Worm (Caenorhabditis elegans): ENCODE data around the gene ckb-1.

Gene ckb-1

ce11 chrIII:4372894-4373293, 7.8 kb downstream of the ckb-1 start:
- TF ChIP-seq lsy-12 (tag; optimal IDR thresholded peaks at IDR 0.05) = no peak
- peak; percentile 24 for TF ChIP-seq pha-4 (tag; optimal IDR thresholded peaks at IDR 0.05)

- TF ChIP-seq nhr-12 (tag; optimal IDR thresholded peaks at IDR 0.05) (no peak), nhr-77 (tag; optimal IDR thresholded peaks at IDR 0.05) (no peak), ztf-11 (tag; optimal IDR thresholded peaks at IDR 0.05) (no peak), ceh-82 (tag; optimal IDR thresholded peaks at IDR 0.05) (no peak), mml-1 (tag; optimal IDR thresholded peaks at IDR 0.05) (no peak), pqm-1 (tag; optimal IDR thresholded peaks at IDR 0.05) (no peak), nhr-237 (tag; optimal IDR thresholded peaks at IDR 0.05) (no peak), mdl-1 (tag; optimal IDR thresholded peaks at IDR 0.05) (no peak), aly-2 (tag; optimal IDR thresholded peaks at IDR 0.05) (no peak), ceh-16 (tag; optimal IDR thresholded peaks at IDR 0.05) (no peak), nhr-76 (tag; optimal IDR thresholded peaks at IDR 0.05) (no peak), nhr-43 (tag; optimal IDR thresholded peaks at IDR 0.05; ENCODE audit: poor library complexity, severe bottlenecking) (no peak), tbx-2 (tag; optimal IDR thresholded peaks at IDR 0.05) (no peak), fos-1 (tag; optimal IDR thresholded peaks at IDR 0.05) (no peak), lsy-12 (tag; optimal IDR thresholded peaks at IDR 0.05) (no peak), R02D3.7 (tag; optimal IDR thresholded peaks at IDR 0.05) (no peak), unc-62 (GFP tag; optimal IDR thresholded peaks at IDR 0.05) (no peak), hmg-11 (tag; optimal IDR thresholded peaks at IDR 0.05) (no peak), ceh-9 (tag; optimal IDR thresholded peaks at IDR 0.05) (no peak)
Measured at ce11 chrIII:4374854-4375253, 9.8 kb downstream of the ckb-1 start, which contains the start of gene pals-26. pals-26 (plus strand) TSS chrIII:4375154.

- peak; percentile 54 for TF ChIP-seq nhr-23 (tag; optimal IDR thresholded peaks at IDR 0.05)
- TF ChIP-seq elt-3 (tag; optimal IDR thresholded peaks at IDR 0.05) = peak in 1 of 3 experiments; percentile 16
- TF ChIP-seq nhr-25 (tag; optimal IDR thresholded peaks at IDR 0.05) = peak; percentile 67
- peak; percentile 63 for TF ChIP-seq ztf-4 (tag; optimal IDR thresholded peaks at IDR 0.05)
- peak; percentile 54 for TF ChIP-seq nhr-43 (tag; optimal IDR thresholded peaks at IDR 0.05; ENCODE audit: poor library complexity, severe bottlenecking)
- TF ChIP-seq nfya-1 (tag; optimal IDR thresholded peaks at IDR 0.05; ENCODE audit: insufficient read depth) = peak; percentile 34
- TF ChIP-seq jun-1 (tag; optimal IDR thresholded peaks at IDR 0.05) = peak; percentile 9
- TF ChIP-seq nhr-77 (tag; optimal IDR thresholded peaks at IDR 0.05) = peak; percentile 49
- TF ChIP-seq elt-2 (tag; optimal IDR thresholded peaks at IDR 0.05) = peak; percentile 40
- peak; percentile 44 for TF ChIP-seq lsy-12 (tag; optimal IDR thresholded peaks at IDR 0.05)
- peak; percentile 68 for TF ChIP-seq hmg-11 (tag; optimal IDR thresholded peaks at IDR 0.05)
- peak; percentile 29 for TF ChIP-seq tbx-2 (tag; optimal IDR thresholded peaks at IDR 0.05)
- peak; percentile 29 for TF ChIP-seq pha-4 (tag; optimal IDR thresholded peaks at IDR 0.05)
Measured at ce11 chrIII:4378600-4379293, 13.7 kb downstream of the ckb-1 start.

- no peak for TF ChIP-seq lin-15B (tag; optimal IDR thresholded peaks at IDR 0.05)
- TF ChIP-seq fkh-2 (tag; optimal IDR thresholded peaks at IDR 0.05) = no peak
- no peak for TF ChIP-seq ceh-28 (tag; optimal IDR thresholded peaks at IDR 0.05)
- TF ChIP-seq nhr-12 (tag; optimal IDR thresholded peaks at IDR 0.05) = no peak
- no peak for TF ChIP-seq lin-39 (tag; optimal IDR thresholded peaks at IDR 0.05)
- no peak for TF ChIP-seq hmg-11 (tag; optimal IDR thresholded peaks at IDR 0.05)
Measured at ce11 chrIII:4379717-4380116, 14.6 kb downstream of the ckb-1 start, which contains the start of gene B0284.3. B0284.3 (minus strand) TSS chrIII:4379817.

- TF ChIP-seq lin-15B (tag; optimal IDR thresholded peaks at IDR 0.05) (peak; percentile 37), nfya-1 (tag; optimal IDR thresholded peaks at IDR 0.05; ENCODE audit: insufficient read depth) (peak; percentile 49), snpc-4 (tag; optimal IDR thresholded peaks at IDR 0.05) (peak; percentile 27), sea-2 (GFP tag; optimal IDR thresholded peaks at IDR 0.05) (no peak), pha-4 (tag; optimal IDR thresholded peaks at IDR 0.05) (no peak), egl-5 (tag; optimal IDR thresholded peaks at IDR 0.05) (peak; percentile 31), nhr-76 (tag; optimal IDR thresholded peaks at IDR 0.05) (no peak)
Measured at ce11 chrIII:4380835-4381234, 15.8 kb downstream of the ckb-1 start.

Measured in whole organism, L3 larva.